Worm (Caenorhabditis elegans): ENCODE data around the gene marc-5.

marc-5 gene

ce11 chrII:12362262-12362661 is 17.1 kb downstream of the marc-5 start:
- no peak for TF ChIP-seq hlh-17 (GFP tag; optimal IDR thresholded peaks at IDR 0.05; ENCODE audit: borderline replicate concordance)
- TF ChIP-seq C16A3.4 (tag; optimal IDR thresholded peaks at IDR 0.05) = no peak
- no peak for TF ChIP-seq zip-4 (GFP tag; optimal IDR thresholded peaks at IDR 0.05)
- no peak for TF ChIP-seq ces-1 (GFP tag; optimal IDR thresholded peaks at IDR 0.05)
- TF ChIP-seq lsy-2 (tag; optimal IDR thresholded peaks at IDR 0.05) = no peak
- no peak for TF ChIP-seq dpl-1 (GFP tag; optimal IDR thresholded peaks at IDR 0.05)
- no peak for TF ChIP-seq sup-37 (GFP tag; optimal IDR thresholded peaks at IDR 0.05)
- no peak for TF ChIP-seq irx-1 (tag; optimal IDR thresholded peaks at IDR 0.05)
- TF ChIP-seq Y116A8C.19 (tag; optimal IDR thresholded peaks at IDR 0.05; ENCODE audit: borderline replicate concordance) = no peak
- no peak for TF ChIP-seq mef-2 (tag; optimal IDR thresholded peaks at IDR 0.05)
- TF ChIP-seq C34B4.2 (tag; optimal IDR thresholded peaks at IDR 0.05) = no peak
- TF ChIP-seq ceh-88 (GFP tag; IDR thresholded peaks at IDR 0.05) = no peak
- no peak for TF ChIP-seq alr-1 (tag; optimal IDR thresholded peaks at IDR 0.05; ENCODE audit: borderline replicate concordance)
- TF ChIP-seq nhr-19 (GFP tag; conservative IDR thresholded peaks at IDR 0.05) = no peak
- no peak for TF ChIP-seq hpl-2 (GFP tag; optimal IDR thresholded peaks at IDR 0.05)
- no peak for TF ChIP-seq nhr-237 (tag; optimal IDR thresholded peaks at IDR 0.05)
- no peak for TF ChIP-seq lin-15B (tag; optimal IDR thresholded peaks at IDR 0.05)

ce11 chrII:12353816-12354215 is 25.5 kb downstream of the marc-5 start:
- peak; percentile 1 for TF ChIP-seq snu-23 (GFP tag; optimal IDR thresholded peaks at IDR 0.05)
- TF ChIP-seq xbp-1 (tag; optimal IDR thresholded peaks at IDR 0.05) = no peak
- no peak for TF ChIP-seq zag-1 (tag; optimal IDR thresholded peaks at IDR 0.05)
- TF ChIP-seq mdl-1 (tag; optimal IDR thresholded peaks at IDR 0.05) = peak in 1 of 2 experiments; percentile 14
- TF ChIP-seq lsy-2 (tag; optimal IDR thresholded peaks at IDR 0.05) = peak in 1 of 2 experiments; percentile 25
- TF ChIP-seq snpc-4 (tag; optimal IDR thresholded peaks at IDR 0.05) = no peak
- TF ChIP-seq nhr-71 (tag; optimal IDR thresholded peaks at IDR 0.05) = peak; percentile 24
- no peak for TF ChIP-seq nhr-20 (tag; optimal IDR thresholded peaks at IDR 0.05)
- TF ChIP-seq F16B12.6 (tag; optimal IDR thresholded peaks at IDR 0.05) = no peak
- TF ChIP-seq lin-14 (GFP tag; optimal IDR thresholded peaks at IDR 0.05) = peak; percentile 51
- peak; percentile 69 for TF ChIP-seq rnt-1 (tag; optimal IDR thresholded peaks at IDR 0.05)
- no peak for TF ChIP-seq mab-9 (GFP tag; IDR thresholded peaks at IDR 0.05)
- no peak for TF ChIP-seq zip-4 (GFP tag; optimal IDR thresholded peaks at IDR 0.05)
- TF ChIP-seq lin-35 (GFP tag; optimal IDR thresholded peaks at IDR 0.05) = no peak
- TF ChIP-seq efl-3 (GFP tag; optimal IDR thresholded peaks at IDR 0.05) = no peak
- no peak for TF ChIP-seq ceh-88 (GFP tag; IDR thresholded peaks at IDR 0.05)
- no peak for TF ChIP-seq irx-1 (tag; optimal IDR thresholded peaks at IDR 0.05)
- TF ChIP-seq nhr-237 (tag; optimal IDR thresholded peaks at IDR 0.05) = no peak
- no peak for TF ChIP-seq sptf-1 (tag; optimal IDR thresholded peaks at IDR 0.05)
- no peak for TF ChIP-seq aly-2 (tag; optimal IDR thresholded peaks at IDR 0.05)
- no peak for TF ChIP-seq pag-3 (tag; optimal IDR thresholded peaks at IDR 0.05; ENCODE audit: borderline replicate concordance, insufficient read depth)
- TF ChIP-seq efl-1 (optimal IDR thresholded peaks at IDR 0.05) = no peak
- TF ChIP-seq efl-1 (GFP tag; optimal IDR thresholded peaks at IDR 0.05 in 1 of 2) = peak in 1 of 2 experiments; percentile 56
- no peak for TF ChIP-seq C16A3.4 (tag; optimal IDR thresholded peaks at IDR 0.05)
- no peak for TF ChIP-seq grh-1 (GFP tag; IDR thresholded peaks at IDR 0.05)
- no peak for TF ChIP-seq hlh-17 (GFP tag; optimal IDR thresholded peaks at IDR 0.05; ENCODE audit: borderline replicate concordance)

ce11 chrII:12353104-12353503 is 26.2 kb downstream of the marc-5 start:
- TF ChIP-seq lin-13 (GFP tag; optimal IDR thresholded peaks at IDR 0.05) = no peak
- no peak for TF ChIP-seq ceh-88 (GFP tag; IDR thresholded peaks at IDR 0.05)
- no peak for TF ChIP-seq fkh-8 (tag; optimal IDR thresholded peaks at IDR 0.05)
- TF ChIP-seq sptf-1 (tag; optimal IDR thresholded peaks at IDR 0.05) = no peak
- TF ChIP-seq swsn-7 (tag; optimal IDR thresholded peaks at IDR 0.05) = no peak
- no peak for TF ChIP-seq snpc-4 (tag; optimal IDR thresholded peaks at IDR 0.05)
- TF ChIP-seq lir-3 (tag; optimal IDR thresholded peaks at IDR 0.05; ENCODE audit: poor library complexity) = no peak
- TF ChIP-seq lin-39 (tag; optimal IDR thresholded peaks at IDR 0.05) = no peak
- no peak for TF ChIP-seq zip-4 (GFP tag; optimal IDR thresholded peaks at IDR 0.05)
- no peak for TF ChIP-seq nhr-85 (tag)
- no peak for TF ChIP-seq elt-2 (tag; optimal IDR thresholded peaks at IDR 0.05)
- no peak for TF ChIP-seq mdl-1 (tag; optimal IDR thresholded peaks at IDR 0.05)
- TF ChIP-seq nhr-237 (tag; optimal IDR thresholded peaks at IDR 0.05) = no peak
- no peak for TF ChIP-seq efl-1 (optimal IDR thresholded peaks at IDR 0.05)
- TF ChIP-seq efl-1 (GFP tag; optimal IDR thresholded peaks at IDR 0.05 in 1 of 2) = no peak
- TF ChIP-seq egl-13 (tag; optimal IDR thresholded peaks at IDR 0.05) = no peak
- no peak for TF ChIP-seq snu-23 (GFP tag; optimal IDR thresholded peaks at IDR 0.05)
- TF ChIP-seq tbx-2 (tag; optimal IDR thresholded peaks at IDR 0.05) = no peak
- TF ChIP-seq jun-1 (tag; optimal IDR thresholded peaks at IDR 0.05) = no peak

Data from whole organism, L1 larva.